Worm (Caenorhabditis elegans): ENCODE results near the gene mboa-2.

- no peak for TF ChIP-seq lin-13 (tag; optimal IDR thresholded peaks at IDR 0.05)
- no peak for TF ChIP-seq ztf-11 (tag; optimal IDR thresholded peaks at IDR 0.05)
- no peak for TF ChIP-seq snpc-4 (tag; optimal IDR thresholded peaks at IDR 0.05)
These were observed 26.4 kb downstream of the mboa-2 start, which contains the start of gene Y42A5A.3 for ce11 chrV:11095873-11096272.

Measured in whole organism, mixed stage, embryonic.